Fruit fly (Drosophila melanogaster) whole organism, embryonic: ENCODE data around the gene Vha16-5.

Experiments
- Ada2b ChIP-seq: fragments of 200-800 bp; sonication (Bioruptor generic); IDR thresholded peaks from 2 replicates; pipeline ENCODE4 v1.3.6; 2022; ENCODE audit warnings: missing biosample characterization, missing genetic modification characterization
- Asciz ChIP-seq: fragments of 200-800 bp; sonication (Bioruptor generic); optimal IDR thresholded peaks from 2 replicates; lab custom pipeline; 2017; ENCODE audit warnings: missing biosample characterization, mild to moderate bottlenecking, missing genetic modification characterization, missing genetic modification reagents
- Bdp1 ChIP-seq: fragments of 200-800 bp; sonication (Bioruptor generic); optimal IDR thresholded peaks from 3 replicates; lab custom pipeline; 2016; ENCODE audit warnings: missing biosample characterization, missing genetic modification characterization
- Bteb2 ChIP-seq: fragments of 200-800 bp; sonication (Bioruptor generic); optimal IDR thresholded peaks from 2 replicates; lab custom pipeline; 2016; ENCODE audit warnings: missing biosample characterization, missing genetic modification characterization
- CG10959 ChIP-seq: fragments of 200-800 bp; sonication (Bioruptor generic); IDR thresholded peaks from 2 replicates; pipeline ENCODE4 v1.3.6; 2022; ENCODE audit warnings: missing biosample characterization, missing genetic modification characterization
- CG11696 ChIP-seq: fragments of 200-800 bp; sonication (Bioruptor generic); IDR thresholded peaks from 2 replicates; pipeline ENCODE4 v1.3.6; 2022; ENCODE audit warnings: missing biosample characterization, missing genetic modification characterization
- CG12071 ChIP-seq: fragments of 200-800 bp; sonication (Bioruptor generic); optimal IDR thresholded peaks from 3 replicates; lab custom pipeline; 2018; ENCODE audit warnings: missing biosample characterization, mild to moderate bottlenecking, missing genetic modification characterization
- CG1233 ChIP-seq: fragments of 200-800 bp; sonication (Bioruptor generic); optimal IDR thresholded peaks from 4 replicates; lab custom pipeline; 2018; ENCODE audit warnings: missing biosample characterization, mild to moderate bottlenecking, missing genetic modification characterization
- CG15073 ChIP-seq: fragments of 200-800 bp; sonication (Bioruptor generic); optimal IDR thresholded peaks from 2 replicates; lab custom pipeline; 2016; ENCODE audit warnings: missing biosample characterization, missing genetic modification characterization
- CG15514 ChIP-seq: fragments of 200-800 bp; sonication (Bioruptor generic); optimal IDR thresholded peaks from 3 replicates; lab custom pipeline; 2017; ENCODE audit warnings: missing biosample characterization, missing genetic modification characterization, mild to moderate bottlenecking, moderate library complexity, missing genetic modification reagents
- CG1602 ChIP-seq: fragments of 200-800 bp; sonication (Bioruptor generic); optimal IDR thresholded peaks from 3 replicates; lab custom pipeline; 2016; ENCODE audit warnings: missing biosample characterization, missing genetic modification characterization
- CG17829 ChIP-seq: fragments of 200-800 bp; optimal IDR thresholded peaks from 2 replicates; lab custom pipeline; 2019; ENCODE audit warnings: missing biosample characterization, mild to moderate bottlenecking, missing genetic modification characterization, moderate library complexity
- CG4328 ChIP-seq: fragments of 200-800 bp; sonication (Bioruptor generic); optimal IDR thresholded peaks from 3 replicates; lab custom pipeline; 2017; ENCODE audit warnings: missing biosample characterization, missing genetic modification reagents, missing genetic modification characterization
- CG4404 ChIP-seq: fragments of 200-800 bp; sonication (Bioruptor generic); IDR thresholded peaks from 2 replicates; pipeline ENCODE4 v1.3.6; 2022; ENCODE audit warnings: missing biosample characterization, missing genetic modification characterization
- CG7372 ChIP-seq: fragments of 200-800 bp; sonication (Bioruptor generic); IDR thresholded peaks from 2 replicates; pipeline ENCODE4 v1.3.6; 2022; ENCODE audit warnings: missing biosample characterization, missing genetic modification characterization
- CG8944 ChIP-seq: fragments of 200-800 bp; sonication (Bioruptor generic); optimal IDR thresholded peaks from 3 replicates; lab custom pipeline; 2016; ENCODE audit warnings: missing biosample characterization, missing genetic modification characterization
- CoRest ChIP-seq: fragments of 200-800 bp; sonication (Bioruptor generic); optimal IDR thresholded peaks from 3 replicates; lab custom pipeline; 2018; ENCODE audit warnings: missing biosample characterization, mild to moderate bottlenecking, missing genetic modification characterization, moderate library complexity
- Dref ChIP-seq: fragments of 200-800 bp; sonication (Bioruptor generic); IDR thresholded peaks from 2 replicates; pipeline ENCODE4 v1.3.6; 2022; ENCODE audit warnings: missing biosample characterization, missing genetic modification characterization
- Drgx ChIP-seq: fragments of 200-800 bp; sonication (Bioruptor generic); IDR thresholded peaks from 2 replicates; pipeline ENCODE4 v1.3.6; 2022; ENCODE audit warnings: missing biosample characterization, missing genetic modification characterization
- Hand ChIP-seq: fragments of 200-800 bp; sonication (Bioruptor generic); optimal IDR thresholded peaks from 2 replicates; lab custom pipeline; 2017; ENCODE audit warnings: mild to moderate bottlenecking, missing biosample characterization, missing genetic modification reagents, missing genetic modification characterization
- Hmx ChIP-seq: fragments of 200-800 bp; sonication (Bioruptor generic); optimal IDR thresholded peaks from 2 replicates; lab custom pipeline; 2016; ENCODE audit warnings: missing biosample characterization, missing genetic modification characterization
- Hr3 ChIP-seq: fragments of 200-800 bp; sonication (Bioruptor generic); optimal IDR thresholded peaks from 3 replicates; lab custom pipeline; 2016; ENCODE audit warnings: missing biosample characterization, missing genetic modification characterization
- MESR4 ChIP-seq: fragments of 200-800 bp; sonication (Bioruptor generic); optimal IDR thresholded peaks from 2 replicates; lab custom pipeline; 2018; ENCODE audit warnings: missing biosample characterization, mild to moderate bottlenecking, missing genetic modification characterization, moderate library complexity
- Myb ChIP-seq: fragments of 200-800 bp; sonication (Bioruptor generic); optimal IDR thresholded peaks from 2 replicates; lab custom pipeline; 2016; ENCODE audit warnings: missing biosample characterization, missing genetic modification characterization
- Ravus ChIP-seq: fragments of 200-800 bp; sonication (Bioruptor generic); IDR thresholded peaks from 2 replicates; pipeline ENCODE4 v1.3.6; 2022; ENCODE audit warnings: missing biosample characterization, missing genetic modification characterization
- Spps ChIP-seq: fragments of 200-800 bp; sonication (Bioruptor generic); optimal IDR thresholded peaks from 2 replicates; lab custom pipeline; 2018; ENCODE audit warnings: missing biosample characterization, mild to moderate bottlenecking, missing genetic modification characterization
- Trl ChIP-seq, 3 experiments: fragments of >200 bp in 2 of 3; fragments of 200-800 bp in 1 of 3; sonication (Bioruptor generic) in 1 of 3; optimal IDR thresholded peaks; 2 replicates in 1 of 3; 3 replicates in 2 of 3; lab custom pipeline; 2016 to 2017; ENCODE audit warnings: missing biosample characterization in 1 of 3, missing genetic modification characterization in 1 of 3
- ab ChIP-seq: fragments of 200-800 bp; sonication (Bioruptor generic); optimal IDR thresholded peaks from 2 replicates; lab custom pipeline; 2016; ENCODE audit warnings: missing biosample characterization, missing genetic modification characterization
- al ChIP-seq: fragments of 200-800 bp; sonication (Bioruptor generic); IDR thresholded peaks from 2 replicates; pipeline ENCODE4 v1.3.6; 2022; ENCODE audit warnings: missing biosample characterization, missing genetic modification characterization
- cad ChIP-seq: fragments of >200 bp; optimal IDR thresholded peaks from 2 replicates; lab custom pipeline; 2017; ENCODE audit warnings: missing biosample characterization, missing genetic modification characterization
- cato ChIP-seq: fragments of 200-800 bp; sonication (Bioruptor generic); optimal IDR thresholded peaks from 2 replicates; lab custom pipeline; 2016; ENCODE audit warnings: missing biosample characterization, missing genetic modification characterization, borderline replicate concordance
- crc ChIP-seq: fragments of 200-800 bp; sonication (Bioruptor generic); optimal IDR thresholded peaks from 2 replicates; lab custom pipeline; 2016; ENCODE audit warnings: missing biosample characterization, missing genetic modification characterization
- crp ChIP-seq, 2 experiments: fragments of 200-800 bp; sonication (Bioruptor generic); optimal IDR thresholded peaks; 2 replicates in 1 of 2; 3 replicates in 1 of 2; lab custom pipeline; 2017; ENCODE audit warnings: missing biosample characterization in 2 of 2, missing genetic modification characterization in 2 of 2, mild to moderate bottlenecking in 1 of 2, moderate library complexity in 1 of 2
- dpn ChIP-seq, 2 experiments: fragments of 200-800 bp; sonication (Bioruptor generic); optimal IDR thresholded peaks; 3 replicates each; lab custom pipeline; 2016; ENCODE audit warnings: missing biosample characterization in 2 of 2, missing genetic modification characterization in 2 of 2
- eve ChIP-seq, 2 experiments: fragments of >200 bp; optimal IDR thresholded peaks; 2 replicates each; lab custom pipeline; 2017; ENCODE audit warnings: missing biosample characterization in 2 of 2, missing genetic modification characterization in 2 of 2
- fd96Cb ChIP-seq: fragments of 200-800 bp; sonication (Bioruptor generic); optimal IDR thresholded peaks from 2 replicates; lab custom pipeline; 2018; ENCODE audit warnings: missing biosample characterization, mild to moderate bottlenecking, missing genetic modification characterization, moderate library complexity
- gem ChIP-seq: fragments of 200-800 bp; sonication (Bioruptor generic); optimal IDR thresholded peaks from 2 replicates; lab custom pipeline; 2019; ENCODE audit warnings: missing biosample characterization, mild to moderate bottlenecking, missing genetic modification characterization, moderate library complexity
- gro ChIP-seq: fragments of 200-800 bp; sonication (Bioruptor generic); optimal IDR thresholded peaks from 2 replicates; lab custom pipeline; 2016; ENCODE audit warnings: missing biosample characterization, missing genetic modification characterization
- gsb-n ChIP-seq: fragments of 200-800 bp; sonication (Bioruptor generic); optimal IDR thresholded peaks from 3 replicates; lab custom pipeline; 2018; ENCODE audit warnings: missing biosample characterization, mild to moderate bottlenecking, missing genetic modification characterization
- jumu ChIP-seq: fragments of 200-800 bp; sonication (Bioruptor generic); optimal IDR thresholded peaks from 3 replicates; lab custom pipeline; 2016; ENCODE audit warnings: missing biosample characterization, missing genetic modification characterization
- klu ChIP-seq: fragments of 200-800 bp; sonication (Bioruptor generic); IDR thresholded peaks from 2 replicates; pipeline ENCODE4 v1.3.6; 2022; ENCODE audit warnings: missing biosample characterization, missing genetic modification characterization
- kni ChIP-seq: fragments of 200-800 bp; sonication (Bioruptor generic); optimal IDR thresholded peaks from 3 replicates; lab custom pipeline; 2017; ENCODE audit warnings: mild to moderate bottlenecking, missing biosample characterization, missing genetic modification reagents, missing genetic modification characterization
- lov ChIP-seq, 2 experiments: fragments of 200-800 bp in 1 of 2; fragments of >200 bp in 1 of 2; sonication (Bioruptor generic) in 1 of 2; IDR thresholded peaks in 1 of 2; optimal IDR thresholded peaks in 1 of 2; 2 replicates in 1 of 2; 3 replicates in 1 of 2; pipeline versions ENCODE4 v1.3.6 to Lab custom; 2017 to 2022; ENCODE audit warnings: missing biosample characterization in 1 of 2, missing genetic modification characterization in 1 of 2
- maf-S ChIP-seq: fragments of 200-800 bp; sonication (Bioruptor generic); optimal IDR thresholded peaks from 2 replicates; lab custom pipeline; 2016; ENCODE audit warnings: missing biosample characterization, missing genetic modification characterization
- nerfin-1 ChIP-seq: fragments of 200-800 bp; sonication (Bioruptor generic); optimal IDR thresholded peaks from 3 replicates; lab custom pipeline; 2019; ENCODE audit warnings: missing biosample characterization, mild to moderate bottlenecking, missing genetic modification characterization, moderate library complexity
- run ChIP-seq: fragments of 200-800 bp; sonication (Bioruptor generic); optimal IDR thresholded peaks from 3 replicates; lab custom pipeline; 2018; ENCODE audit warnings: missing biosample characterization, mild to moderate bottlenecking, missing genetic modification characterization
- schlank ChIP-seq: fragments of 200-800 bp; sonication (Bioruptor generic); optimal IDR thresholded peaks from 2 replicates; lab custom pipeline; 2018; ENCODE audit warnings: missing biosample characterization, mild to moderate bottlenecking, missing genetic modification characterization
- tx ChIP-seq: fragments of 200-800 bp; sonication (Bioruptor generic); optimal IDR thresholded peaks from 2 replicates; lab custom pipeline; 2016; ENCODE audit warnings: missing biosample characterization, missing genetic modification characterization
- unpg ChIP-seq: fragments of 200-800 bp; sonication (Bioruptor generic); optimal IDR thresholded peaks from 3 replicates; lab custom pipeline; 2018; ENCODE audit warnings: missing biosample characterization, mild to moderate bottlenecking, missing genetic modification characterization, moderate library complexity
- vfl ChIP-seq: fragments of 200-800 bp; sonication (Bioruptor generic); optimal IDR thresholded peaks from 2 replicates; lab custom pipeline; 2016; ENCODE audit warnings: missing biosample characterization, missing genetic modification characterization
- vnd ChIP-seq: fragments of 200-800 bp; sonication (Bioruptor generic); IDR thresholded peaks from 3 replicates; pipeline ENCODE4 v1.3.6; 2022; ENCODE audit warnings: missing biosample characterization, missing genetic modification characterization; ENCODE audit not compliant: partially characterized antibody

The Vha16-5 gene

DNA sequence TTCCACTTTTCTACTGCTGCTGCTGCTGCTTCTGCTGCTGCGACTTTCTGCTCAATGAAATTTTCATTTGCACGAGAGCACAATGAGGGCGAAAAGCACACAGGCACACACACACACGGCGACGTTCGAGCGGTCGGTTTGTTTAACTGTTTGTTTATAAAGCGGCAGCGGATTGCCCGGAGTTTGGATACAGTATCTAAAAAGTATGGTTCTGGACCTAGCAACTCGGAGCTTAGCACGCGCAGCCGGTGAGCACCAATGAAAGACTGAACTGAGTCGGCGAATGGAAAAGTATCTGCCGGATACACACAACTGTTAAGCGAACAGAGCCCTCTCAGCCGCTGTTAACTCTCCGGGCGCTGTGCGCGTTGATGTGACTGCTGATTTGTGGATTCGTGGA is 19.2 kb upstream of the Vha16-5 start, which contains the start of gene CG17124 (continued):
- TF ChIP-seq CoRest, result no peak
- no peak for TF ChIP-seq Ravus
- no peak for TF ChIP-seq crp (GFP tag; optimal IDR thresholded peaks at IDR 0.05; lab: Kevin White, UChicago)
- no peak for TF ChIP-seq MESR4 (GFP tag; lab: Kevin White, UChicago)
- no peak for TF ChIP-seq vnd (GFP tag; lab: Robert Waterston, UW)
- peak; percentile 13 for TF ChIP-seq run (tag; lab: Kevin White, UChicago)
- no peak for TF ChIP-seq CG4328 (GFP tag; lab: Kevin White, UChicago)
- TF ChIP-seq gsb-n (tag; lab: Kevin White, UChicago), result no peak
- no peak for TF ChIP-seq CG1602 (GFP tag; lab: Kevin White, UChicago)
- peak; percentile 22 for TF ChIP-seq Asciz (GFP tag; lab: Kevin White, UChicago)
- TF ChIP-seq CG4404 (GFP tag; lab: Robert Waterston, UW), result no peak
- TF ChIP-seq CG8944, result no peak
- TF ChIP-seq schlank (tag; lab: Kevin White, UChicago), result peak; percentile 28
- peak in 1 of 2 experiments; percentile 14 for TF ChIP-seq dpn (GFP tag; optimal IDR thresholded peaks at IDR 0.05; lab: Kevin White, UChicago)
- no peak for TF ChIP-seq vfl
- TF ChIP-seq cato (GFP tag; lab: Kevin White, UChicago), result no peak
- no peak for TF ChIP-seq eve (GFP tag; optimal IDR thresholded peaks at IDR 0.05; lab: Kevin White, UChicago)
- peak; percentile 36 for TF ChIP-seq kni (GFP tag; lab: Kevin White, UChicago)
- TF ChIP-seq Hmx, result no peak
- no peak for TF ChIP-seq tx (GFP tag; lab: Kevin White, UChicago)
- TF ChIP-seq CG7372 (GFP tag; lab: Robert Waterston, UW), result no peak
- TF ChIP-seq CG15514, result peak; percentile 43
- no peak for TF ChIP-seq maf-S (GFP tag; lab: Kevin White, UChicago)
- TF ChIP-seq Myb (GFP tag; lab: Kevin White, UChicago), result no peak
- TF ChIP-seq Bdp1 (GFP tag; lab: Kevin White, UChicago), result no peak
- peak; percentile 29 for TF ChIP-seq unpg
- TF ChIP-seq gro, result peak; percentile 70
- TF ChIP-seq Hand (GFP tag; lab: Kevin White, UChicago), result peak; percentile 19
- TF ChIP-seq Bteb2, result no peak
- TF ChIP-seq lov (optimal IDR thresholded peaks at IDR 0.05; lab: Kevin White, UChicago), result no peak
- TF ChIP-seq lov (GFP tag; IDR thresholded peaks at IDR 0.05; lab: Robert Waterston, UW), result no peak
- no peak for TF ChIP-seq Dref (GFP tag; lab: Robert Waterston, UW)
- TF ChIP-seq Spps (tag; lab: Kevin White, UChicago), result no peak
- no peak for TF ChIP-seq CG17829 (tag; lab: Kevin White, UChicago)
- peak; percentile 56 for TF ChIP-seq CG12071 (GFP tag; lab: Kevin White, UChicago)
- TF ChIP-seq ab (GFP tag; lab: Kevin White, UChicago), result no peak
- peak; percentile 43 to 61 for TF ChIP-seq Trl (optimal IDR thresholded peaks at IDR 0.05; lab: Kevin White, UChicago)
- TF ChIP-seq Trl (GFP tag; optimal IDR thresholded peaks at IDR 0.05; lab: Kevin White, UChicago), result peak; percentile 44
- TF ChIP-seq CG11696, result no peak
- TF ChIP-seq gem (tag; lab: Kevin White, UChicago), result no peak
- no peak for TF ChIP-seq Ada2b (GFP tag; lab: Robert Waterston, UW)
- TF ChIP-seq CG10959 (GFP tag; lab: Robert Waterston, UW), result no peak
- TF ChIP-seq Drgx, result no peak; the same call in 1 of the 2 replicates
- TF ChIP-seq fd96Cb (tag; lab: Kevin White, UChicago), result no peak
- no peak for TF ChIP-seq al
- no peak for TF ChIP-seq Hr3 (GFP tag; lab: Kevin White, UChicago)
- peak; percentile 17 for TF ChIP-seq nerfin-1 (tag; lab: Kevin White, UChicago)
- no peak for TF ChIP-seq CG15073 (GFP tag; lab: Kevin White, UChicago)
- TF ChIP-seq klu (GFP tag; lab: Robert Waterston, UW), result no peak
- no peak for TF ChIP-seq jumu (GFP tag; lab: Kevin White, UChicago)
- TF ChIP-seq cad, result no peak
- no peak for TF ChIP-seq CG1233 (GFP tag; lab: Kevin White, UChicago)
- no peak for TF ChIP-seq crc (GFP tag; lab: Kevin White, UChicago)
